Worm (Caenorhabditis elegans): ENCODE results near the gene ubxn-3.

Gene ubxn-3

DNA sequence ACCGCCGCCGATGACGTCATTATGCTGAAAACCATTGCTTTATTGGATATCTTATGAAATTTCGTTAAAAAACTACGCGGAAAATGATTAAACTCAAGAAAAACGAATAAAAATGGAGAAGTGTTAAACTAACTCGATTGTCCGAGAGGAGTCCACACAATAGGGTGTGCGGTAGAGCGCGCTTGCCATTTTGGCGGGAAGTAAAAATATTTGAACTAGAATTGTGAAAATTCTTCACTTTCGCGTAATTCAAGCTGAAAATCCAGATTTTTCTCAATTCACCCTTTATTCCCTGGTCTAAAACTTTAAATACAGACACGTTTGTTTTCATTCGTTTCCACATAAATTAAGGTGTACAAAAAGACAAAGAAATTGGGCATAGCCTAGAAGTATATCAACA lies 3.9 kb downstream of the ubxn-3 start, which contains the start of gene F48A11.4 (continued):
- peak; percentile 87 for TF ChIP-seq madf-3 (GFP tag; IDR thresholded peaks at IDR 0.05)
- peak; percentile 71 for TF ChIP-seq attf-3 (GFP tag; conservative IDR thresholded peaks at IDR 0.05)
- TF ChIP-seq lin-35 (GFP tag; optimal IDR thresholded peaks at IDR 0.05) = peak; percentile 60 to 98 (median 86)
- TF ChIP-seq ekl-4 (GFP tag; IDR thresholded peaks at IDR 0.05) = peak; percentile 94
- no peak for TF ChIP-seq lsy-27 (tag; optimal IDR thresholded peaks at IDR 0.05; ENCODE audit: borderline replicate concordance, insufficient read depth)
- peak; percentile 93 for TF ChIP-seq lin-40 (tag; optimal IDR thresholded peaks at IDR 0.05)
- peak; percentile 68 for TF ChIP-seq madf-8 (GFP tag; conservative IDR thresholded peaks at IDR 0.05)
- peak; percentile 63 for TF ChIP-seq dpff-1 (tag; optimal IDR thresholded peaks at IDR 0.05)
- TF ChIP-seq lsl-1 (GFP tag; optimal IDR thresholded peaks at IDR 0.05) = peak; percentile 55
- peak; percentile 89 for TF ChIP-seq B0336.3 (GFP tag; IDR thresholded peaks at IDR 0.05)
- peak; percentile 99 for TF ChIP-seq lin-54 (GFP tag; optimal IDR thresholded peaks at IDR 0.05)
- peak; percentile 71; the same call in 1 of the 2 replicates for TF ChIP-seq egl-44 (GFP tag; IDR thresholded peaks at IDR 0.05)
- peak; percentile 77 for TF ChIP-seq attf-5 (GFP tag; optimal IDR thresholded peaks at IDR 0.05)
- TF ChIP-seq atf-7 (tag; optimal IDR thresholded peaks at IDR 0.05) = peak; percentile 61
- TF ChIP-seq nhr-179 (tag; optimal IDR thresholded peaks at IDR 0.05) = no peak
- peak; percentile 84 for TF ChIP-seq dox-1 (GFP tag; IDR thresholded peaks at IDR 0.05)
- TF ChIP-seq snpc-1.3 (tag; optimal IDR thresholded peaks at IDR 0.05; ENCODE audit: insufficient read depth) = peak; percentile 53
- TF ChIP-seq C17E4.6 (GFP tag; IDR thresholded peaks at IDR 0.05) = 0 out of 2 replicates have a peak, but pooled peaks have one; percentile 53
- TF ChIP-seq ceh-27 (GFP tag; optimal IDR thresholded peaks at IDR 0.05) = peak; percentile 76
- TF ChIP-seq hlh-26 (GFP tag; conservative IDR thresholded peaks at IDR 0.05) = no peak
- no peak for TF ChIP-seq F37B4.10 (GFP tag; IDR thresholded peaks at IDR 0.05)
- TF ChIP-seq rec-8 (tag; optimal IDR thresholded peaks at IDR 0.05) = peak in 1 of 2 experiments; percentile 40
- no peak for TF ChIP-seq ztf-28 (GFP tag; IDR thresholded peaks at IDR 0.05)
- TF ChIP-seq hmg-20 (GFP tag; IDR thresholded peaks at IDR 0.05) = peak; percentile 78
- peak; percentile 93 for TF ChIP-seq F23B12.7 (tag; optimal IDR thresholded peaks at IDR 0.05; ENCODE audit: insufficient read depth)
- TF ChIP-seq bed-2 (GFP tag; IDR thresholded peaks at IDR 0.05) = 0 out of 2 replicates have a peak, but pooled peaks have one; percentile 46
- peak; percentile 95 for TF ChIP-seq ZK185.1 (tag; optimal IDR thresholded peaks at IDR 0.05; ENCODE audit: poor library complexity, severe bottlenecking)
- peak; percentile 84; the same call in 1 of the 2 replicates for TF ChIP-seq ceh-40 (GFP tag; IDR thresholded peaks at IDR 0.05)
- no peak for TF ChIP-seq F57A8.1 (GFP tag; optimal IDR thresholded peaks at IDR 0.05)
- TF ChIP-seq sea-2 (GFP tag; IDR thresholded peaks at IDR 0.05) = no peak
- peak; percentile 93 for TF ChIP-seq repo-1 (tag; optimal IDR thresholded peaks at IDR 0.05)
- TF ChIP-seq attf-6 (GFP tag; IDR thresholded peaks at IDR 0.05) = 0 out of 2 replicates have a peak, but pooled peaks have one; percentile 63
- TF ChIP-seq nhr-120 (GFP tag; IDR thresholded peaks at IDR 0.05) = no peak
- TF ChIP-seq F49E8.2 (tag; optimal IDR thresholded peaks at IDR 0.05; ENCODE audit: insufficient read depth) = peak; percentile 56
- peak; percentile 88 for TF ChIP-seq him-1 (tag; optimal IDR thresholded peaks at IDR 0.05)
- TF ChIP-seq sptf-2 (GFP tag; optimal IDR thresholded peaks at IDR 0.05) = no peak
- TF ChIP-seq T07F8.4 (tag; optimal IDR thresholded peaks at IDR 0.05) = no peak
- TF ChIP-seq madf-10 (tag; optimal IDR thresholded peaks at IDR 0.05) = peak; percentile 63
- 0 out of 2 replicates have a peak, but pooled peaks have one; percentile 42 for TF ChIP-seq bed-1 (GFP tag; IDR thresholded peaks at IDR 0.05)
- TF ChIP-seq madf-6 (GFP tag; IDR thresholded peaks at IDR 0.05) = peak; percentile 82
- peak; percentile 89 for TF ChIP-seq Y95B8A.8 (GFP tag; IDR thresholded peaks at IDR 0.05)
- TF ChIP-seq F10E7.11 (tag; optimal IDR thresholded peaks at IDR 0.05) = no peak
- peak; percentile 45 for TF ChIP-seq chd-7 (tag; optimal IDR thresholded peaks at IDR 0.05)

Measured in whole organism, young adult.